Fruit fly (Drosophila melanogaster): Measurements from ENCODE around the gene Fim.

dm6 chrX:17332390-17332789 lies 30.7 kb upstream of the Fim start:
- TF ChIP-seq CG8159 (tag; optimal IDR thresholded peaks at IDR 0.05) (peak; percentile 63), Pif1B (GFP tag; optimal IDR thresholded peaks at IDR 0.05) (no peak), Pif1A (GFP tag; optimal IDR thresholded peaks at IDR 0.05) (peak; percentile 12), D1 (tag; optimal IDR thresholded peaks at IDR 0.05) (no peak), EcR (GFP tag; optimal IDR thresholded peaks at IDR 0.05) (no peak), CG14655 (GFP tag; optimal IDR thresholded peaks at IDR 0.05) (peak; percentile 66), gl (tag; optimal IDR thresholded peaks at IDR 0.05) (no peak)

Measured in whole organism, pupa.